Fruit fly (Drosophila melanogaster) whole organism, embryonic: ENCODE data around the gene Sps2.

Source experiments
- Bdp1 ChIP-seq: fragments of 200-800 bp; sonication (Bioruptor generic); optimal IDR thresholded peaks from 3 replicates; lab custom pipeline; 2016; ENCODE audit warnings: missing biosample characterization, missing genetic modification characterization
- Bteb2 ChIP-seq: fragments of 200-800 bp; sonication (Bioruptor generic); optimal IDR thresholded peaks from 2 replicates; lab custom pipeline; 2016; ENCODE audit warnings: missing biosample characterization, missing genetic modification characterization
- CG12155 ChIP-seq: fragments of 200-800 bp; sonication (Bioruptor generic); optimal IDR thresholded peaks from 3 replicates; lab custom pipeline; 2016; ENCODE audit warnings: missing biosample characterization, missing genetic modification characterization
- CG12659 ChIP-seq: fragments of 200-800 bp; sonication (Bioruptor generic); optimal IDR thresholded peaks from 3 replicates; lab custom pipeline; 2017; ENCODE audit warnings: mild to moderate bottlenecking, missing biosample characterization, missing genetic modification reagents, missing genetic modification characterization
- CG14860 ChIP-seq: fragments of 200-800 bp; sonication (Bioruptor generic); IDR thresholded peaks from 3 replicates; pipeline ENCODE4 v1.3.6; 2022; ENCODE audit warnings: missing biosample characterization, missing genetic modification characterization; ENCODE audit not compliant: partially characterized antibody
- CG1602 ChIP-seq: fragments of 200-800 bp; sonication (Bioruptor generic); optimal IDR thresholded peaks from 3 replicates; lab custom pipeline; 2016; ENCODE audit warnings: missing biosample characterization, missing genetic modification characterization
- CG1647 ChIP-seq: fragments of 200-800 bp; sonication (Bioruptor generic); optimal IDR thresholded peaks from 3 replicates; lab custom pipeline; 2016; ENCODE audit warnings: missing biosample characterization, missing genetic modification characterization
- CG18011 ChIP-seq: fragments of 200-800 bp; sonication (Bioruptor generic); optimal IDR thresholded peaks from 2 replicates; lab custom pipeline; 2017; ENCODE audit warnings: missing biosample characterization, missing genetic modification characterization, mild to moderate bottlenecking, moderate library complexity, missing genotype
- CG18476 ChIP-seq: fragments of 200-800 bp; sonication (Bioruptor generic); optimal IDR thresholded peaks from 2 replicates; lab custom pipeline; 2016; ENCODE audit warnings: missing biosample characterization, mild to moderate bottlenecking, missing genetic modification characterization
- CG2712 ChIP-seq: fragments of 200-800 bp; optimal IDR thresholded peaks from 3 replicates; lab custom pipeline; 2019; ENCODE audit warnings: missing biosample characterization, mild to moderate bottlenecking, missing genetic modification characterization, moderate library complexity
- CG2875 ChIP-seq: fragments of 200-800 bp; sonication (Bioruptor generic); optimal IDR thresholded peaks from 2 replicates; lab custom pipeline; 2017; ENCODE audit warnings: missing biosample characterization, mild to moderate bottlenecking, missing genetic modification characterization, missing genetic modification reagents
- CG30020 ChIP-seq: fragments of 200-800 bp; optimal IDR thresholded peaks from 2 replicates; lab custom pipeline; 2019; ENCODE audit warnings: missing biosample characterization, mild to moderate bottlenecking, missing genetic modification characterization, moderate library complexity
- CG33213 ChIP-seq: fragments of 200-800 bp; sonication (Bioruptor generic); optimal IDR thresholded peaks from 3 replicates; lab custom pipeline; 2016; ENCODE audit warnings: missing biosample characterization, missing genetic modification characterization
- CG7372 ChIP-seq: fragments of 200-800 bp; sonication (Bioruptor generic); IDR thresholded peaks from 2 replicates; pipeline ENCODE4 v1.3.6; 2022; ENCODE audit warnings: missing biosample characterization, missing genetic modification characterization
- CG8290 ChIP-seq, 3 experiments: fragments of 200-800 bp; sonication (Bioruptor generic); optimal IDR thresholded peaks; 2 replicates each; lab custom pipeline; 2016 to 2019; ENCODE audit warnings: missing biosample characterization in 3 of 3, missing genetic modification characterization in 3 of 3, mild to moderate bottlenecking in 2 of 3, moderate library complexity in 1 of 3
- CG9797 ChIP-seq: fragments of 200-800 bp; sonication (Bioruptor generic); optimal IDR thresholded peaks from 3 replicates; lab custom pipeline; 2018; ENCODE audit warnings: missing biosample characterization, mild to moderate bottlenecking, missing genetic modification characterization
- CTCF ChIP-seq: fragments of 200-800 bp; sonication (Bioruptor generic); optimal IDR thresholded peaks from 2 replicates; lab custom pipeline; 2017; ENCODE audit warnings: missing biosample characterization, mild to moderate bottlenecking, missing genetic modification characterization, moderate library complexity
- CoRest ChIP-seq: fragments of 200-800 bp; sonication (Bioruptor generic); optimal IDR thresholded peaks from 3 replicates; lab custom pipeline; 2018; ENCODE audit warnings: missing biosample characterization, mild to moderate bottlenecking, missing genetic modification characterization, moderate library complexity
- D19B ChIP-seq: fragments of 200-800 bp; sonication (Bioruptor generic); optimal IDR thresholded peaks from 2 replicates; lab custom pipeline; 2017; ENCODE audit warnings: missing biosample characterization, mild to moderate bottlenecking, missing genetic modification characterization
- Dbx ChIP-seq: fragments of 200-800 bp; sonication (Bioruptor generic); IDR thresholded peaks from 3 replicates; pipeline ENCODE4 v1.3.6; 2022; ENCODE audit warnings: missing biosample characterization, missing genetic modification characterization
- Doc2 ChIP-seq: fragments of 200-800 bp; sonication (Bioruptor generic); IDR thresholded peaks from 2 replicates; pipeline ENCODE4 v1.3.6; 2022; ENCODE audit warnings: missing biosample characterization, missing genetic modification characterization
- Dref ChIP-seq: fragments of 200-800 bp; sonication (Bioruptor generic); IDR thresholded peaks from 2 replicates; pipeline ENCODE4 v1.3.6; 2022; ENCODE audit warnings: missing biosample characterization, missing genetic modification characterization
- E2f1 ChIP-seq: fragments of 200-800 bp; sonication (Bioruptor generic); IDR thresholded peaks from 2 replicates; pipeline ENCODE4 v1.3.6; 2022; ENCODE audit warnings: missing biosample characterization, missing genetic modification characterization
- Ets97D ChIP-seq: fragments of 200-800 bp; sonication (Bioruptor generic); optimal IDR thresholded peaks from 3 replicates; lab custom pipeline; 2016; ENCODE audit warnings: missing biosample characterization, missing genetic modification characterization
- H2.0 ChIP-seq: fragments of 200-800 bp; sonication (Bioruptor generic); IDR thresholded peaks from 2 replicates; pipeline ENCODE4 v1.3.6; 2022; ENCODE audit warnings: missing biosample characterization, missing genetic modification characterization
- MBD-R2 ChIP-seq: fragments of 200-800 bp; sonication (Bioruptor generic); IDR thresholded peaks from 2 replicates; pipeline ENCODE4 v1.3.6; 2022; ENCODE audit warnings: missing biosample characterization, missing genetic modification characterization
- Med ChIP-seq: fragments of 200-800 bp; sonication (Bioruptor generic); peaks from one replicate; lab custom pipeline; 2016; ENCODE audit warnings: missing biosample characterization, missing genetic modification characterization, mild to moderate bottlenecking, inconsistent platforms, moderate library complexity
- Mrtf ChIP-seq: fragments of 200-800 bp; sonication (Bioruptor generic); IDR thresholded peaks from 3 replicates; pipeline ENCODE4 v1.3.6; 2022; ENCODE audit warnings: missing biosample characterization, missing genetic modification characterization
- Myb ChIP-seq: fragments of 200-800 bp; sonication (Bioruptor generic); optimal IDR thresholded peaks from 2 replicates; lab custom pipeline; 2016; ENCODE audit warnings: missing biosample characterization, missing genetic modification characterization
- NC2β ChIP-seq: fragments of 200-800 bp; sonication (Bioruptor generic); optimal IDR thresholded peaks from 2 replicates; lab custom pipeline; 2016; ENCODE audit warnings: missing biosample characterization, missing genetic modification characterization
- NFAT ChIP-seq: fragments of 200-800 bp; sonication (Bioruptor generic); IDR thresholded peaks from 2 replicates; pipeline ENCODE4 v1.3.6; 2022; ENCODE audit warnings: missing biosample characterization, missing genetic modification characterization
- Nf-YB ChIP-seq: fragments of 200-800 bp; sonication (Bioruptor generic); optimal IDR thresholded peaks from 3 replicates; lab custom pipeline; 2019; ENCODE audit warnings: missing biosample characterization, mild to moderate bottlenecking, missing genetic modification characterization, moderate library complexity
- Rfx ChIP-seq: fragments of 200-800 bp; sonication (Bioruptor generic); IDR thresholded peaks from 2 replicates; pipeline ENCODE4 v1.3.6; 2022; ENCODE audit warnings: missing biosample characterization, missing genetic modification characterization
- Sry-δ ChIP-seq: fragments of 200-800 bp; sonication (Bioruptor generic); optimal IDR thresholded peaks from 2 replicates; lab custom pipeline; 2016; ENCODE audit warnings: missing biosample characterization, missing genetic modification characterization
- ato ChIP-seq: fragments of 200-800 bp; sonication (Bioruptor generic); IDR thresholded peaks from 2 replicates; pipeline ENCODE4 v1.3.6; 2022; ENCODE audit warnings: missing biosample characterization, missing genetic modification characterization; ENCODE audit not compliant: partially characterized antibody
- crol ChIP-seq: fragments of 200-800 bp; sonication (Bioruptor generic); IDR thresholded peaks from 2 replicates; pipeline ENCODE4 v1.3.6; 2022; ENCODE audit warnings: missing biosample characterization, missing genetic modification characterization
- dmrt99B ChIP-seq: fragments of 200-800 bp; sonication (Bioruptor generic); optimal IDR thresholded peaks from 2 replicates; lab custom pipeline; 2018; ENCODE audit warnings: missing biosample characterization, mild to moderate bottlenecking, missing genetic modification characterization, moderate library complexity
- emc ChIP-seq: fragments of 200-800 bp; sonication (Bioruptor generic); optimal IDR thresholded peaks from 2 replicates; lab custom pipeline; 2016; ENCODE audit warnings: missing biosample characterization, missing genetic modification characterization
- fd3F ChIP-seq: fragments of 200-800 bp; sonication (Bioruptor generic); optimal IDR thresholded peaks from 2 replicates; lab custom pipeline; 2018; ENCODE audit warnings: missing biosample characterization, mild to moderate bottlenecking, missing genetic modification characterization, moderate library complexity
- fru ChIP-seq: fragments of >200 bp; optimal IDR thresholded peaks from 2 replicates; lab custom pipeline; 2017
- lmd ChIP-seq: fragments of 200-800 bp; sonication (Bioruptor generic); IDR thresholded peaks from 2 replicates; pipeline ENCODE4 v1.3.6; 2022; ENCODE audit warnings: missing biosample characterization, missing genetic modification characterization
- mam ChIP-seq: fragments of 200-800 bp; sonication (Bioruptor generic); optimal IDR thresholded peaks from 3 replicates; lab custom pipeline; 2016; ENCODE audit warnings: missing biosample characterization, missing genetic modification characterization
- nerfin-2 ChIP-seq: fragments of 200-800 bp; sonication (Bioruptor generic); IDR thresholded peaks from 2 replicates; pipeline ENCODE4 v1.3.6; 2022; ENCODE audit warnings: missing biosample characterization, missing genetic modification characterization; ENCODE audit not compliant: partially characterized antibody
- nmo ChIP-seq: fragments of 200-800 bp; sonication (Bioruptor generic); optimal IDR thresholded peaks from 2 replicates; lab custom pipeline; 2018; ENCODE audit warnings: missing biosample characterization, mild to moderate bottlenecking, missing genetic modification characterization, moderate library complexity
- peb ChIP-seq: fragments of 200-800 bp; sonication (Bioruptor generic); IDR thresholded peaks from 2 replicates; pipeline ENCODE4 v1.3.6; 2022; ENCODE audit warnings: missing biosample characterization, missing genetic modification characterization
- phol ChIP-seq: fragments of 200-800 bp; sonication (Bioruptor generic); optimal IDR thresholded peaks from 3 replicates; lab custom pipeline; 2018; ENCODE audit warnings: missing biosample characterization, mild to moderate bottlenecking, missing genetic modification characterization, moderate library complexity
- slou ChIP-seq: fragments of 200-800 bp; sonication (Bioruptor generic); optimal IDR thresholded peaks from 3 replicates; lab custom pipeline; 2016; ENCODE audit warnings: missing biosample characterization, missing genetic modification characterization
- sug ChIP-seq: fragments of 200-800 bp; optimal IDR thresholded peaks from 2 replicates; lab custom pipeline; 2019; ENCODE audit warnings: missing biosample characterization, mild to moderate bottlenecking, missing genetic modification characterization, moderate library complexity
- tll ChIP-seq, 2 experiments: fragments of 200-800 bp in 1 of 2; fragments of >200 bp in 1 of 2; sonication (Bioruptor generic) in 1 of 2; optimal IDR thresholded peaks; 2 replicates each; lab custom pipeline; 2017 to 2019; ENCODE audit warnings: missing biosample characterization in 2 of 2, missing genetic modification characterization in 2 of 2, mild to moderate bottlenecking in 1 of 2, moderate library complexity in 1 of 2
- tna ChIP-seq: fragments of 200-800 bp; sonication (Bioruptor generic); IDR thresholded peaks from 2 replicates; pipeline ENCODE4 v1.3.6; 2022; ENCODE audit warnings: missing biosample characterization, missing genetic modification characterization; ENCODE audit not compliant: partially characterized antibody
- trem ChIP-seq: fragments of 200-800 bp; optimal IDR thresholded peaks from 3 replicates; lab custom pipeline; 2019; ENCODE audit warnings: missing biosample characterization, mild to moderate bottlenecking, missing genetic modification characterization, moderate library complexity
- zf30C ChIP-seq: fragments of 200-800 bp; sonication (Bioruptor generic); optimal IDR thresholded peaks from 3 replicates; lab custom pipeline; 2018; ENCODE audit warnings: missing biosample characterization, mild to moderate bottlenecking, missing genetic modification characterization

Sps2 gene

dm6 chr2L:10298306-10298705 is 44.1 kb upstream of the Sps2 start (continued):
- no peak for TF ChIP-seq mam (GFP tag; lab: Kevin White, UChicago)
- no peak for TF ChIP-seq NFAT (GFP tag; lab: Robert Waterston, UW)
- no peak for TF ChIP-seq fru (lab: Kevin White, UChicago)
- peak; percentile 26 for TF ChIP-seq CG2712 (tag; lab: Kevin White, UChicago)
- no peak for TF ChIP-seq emc (GFP tag; lab: Kevin White, UChicago)
- no peak for TF ChIP-seq Rfx
- TF ChIP-seq Dref (GFP tag; lab: Robert Waterston, UW) = peak; percentile 37; the same call in 1 of the 2 replicates
- TF ChIP-seq CG7372 (GFP tag; lab: Robert Waterston, UW) = no peak
- peak; percentile 65; the same call in 1 of the 2 replicates for TF ChIP-seq nerfin-2 (GFP tag; lab: Robert Waterston, UW)
- TF ChIP-seq CG12659 = peak; percentile 74
- TF ChIP-seq Doc2 (GFP tag; lab: Robert Waterston, UW) = no peak
- TF ChIP-seq CG9797 (GFP tag; lab: Kevin White, UChicago) = no peak
- TF ChIP-seq CG30020 = peak; percentile 65
- no peak for TF ChIP-seq CG1602 (GFP tag; lab: Kevin White, UChicago)
- peak; percentile 49 for TF ChIP-seq Ets97D (GFP tag; lab: Kevin White, UChicago)
- TF ChIP-seq Med (GFP tag; lab: Kevin White, UChicago) = peak; percentile 81
- peak; percentile 62 for TF ChIP-seq Myb
- TF ChIP-seq H2.0 = no peak
- TF ChIP-seq lmd (GFP tag; lab: Robert Waterston, UW) = no peak
- no peak for TF ChIP-seq CG1647 (GFP tag; lab: Kevin White, UChicago)
- peak; percentile 98 for TF ChIP-seq CG8290 (GFP tag; optimal IDR thresholded peaks at IDR 0.05; lab: Kevin White, UChicago)
- TF ChIP-seq CG8290 (tag; optimal IDR thresholded peaks at IDR 0.05; lab: Kevin White, UChicago) = peak; percentile 87 to 91
- peak; percentile 23 for TF ChIP-seq NC2β (GFP tag; lab: Kevin White, UChicago)
- TF ChIP-seq MBD-R2 (GFP tag; lab: Robert Waterston, UW) = peak; percentile 85
- no peak for TF ChIP-seq slou (GFP tag; lab: Kevin White, UChicago)
- TF ChIP-seq phol = peak; percentile 9
- peak; percentile 35 for TF ChIP-seq Nf-YB
- TF ChIP-seq D19B (GFP tag; lab: Kevin White, UChicago) = peak; percentile 74
- TF ChIP-seq nmo (GFP tag; lab: Kevin White, UChicago) = peak; percentile 40
- TF ChIP-seq CoRest (tag; lab: Kevin White, UChicago) = peak; percentile 51
- no peak for TF ChIP-seq crol (GFP tag; lab: Robert Waterston, UW)
- TF ChIP-seq peb (GFP tag; lab: Robert Waterston, UW) = no peak
- TF ChIP-seq CG18011 (GFP tag; lab: Kevin White, UChicago) = peak; percentile 97
- no peak for TF ChIP-seq tll (GFP tag; optimal IDR thresholded peaks at IDR 0.05; lab: Kevin White, UChicago)
- peak; percentile 20 for TF ChIP-seq CTCF
- TF ChIP-seq sug (tag; lab: Kevin White, UChicago) = peak; percentile 42
- TF ChIP-seq CG12155 = peak; percentile 91
- TF ChIP-seq E2f1 (GFP tag; lab: Robert Waterston, UW) = no peak
- TF ChIP-seq CG14860 = peak; percentile 84; the same call in 2 of the 3 replicates
- no peak for TF ChIP-seq CG18476 (GFP tag; lab: Kevin White, UChicago)
- no peak for TF ChIP-seq trem (tag; lab: Kevin White, UChicago)
- TF ChIP-seq zf30C (GFP tag; lab: Kevin White, UChicago) = no peak
- TF ChIP-seq Mrtf = no peak
- TF ChIP-seq CG33213 (GFP tag; lab: Kevin White, UChicago) = peak; percentile 5
- no peak for TF ChIP-seq Bteb2 (GFP tag; lab: Kevin White, UChicago)
- peak; percentile 71 for TF ChIP-seq ato (GFP tag; lab: Robert Waterston, UW)
- TF ChIP-seq tna (GFP tag; lab: Robert Waterston, UW) = peak; percentile 60
- TF ChIP-seq Dbx (GFP tag; lab: Robert Waterston, UW) = 0 out of 3 replicates have a peak, but pooled peaks have one; percentile 30
- no peak for TF ChIP-seq dmrt99B (tag; lab: Kevin White, UChicago)
- TF ChIP-seq Sry-δ (GFP tag; lab: Kevin White, UChicago) = peak; percentile 24
- no peak for TF ChIP-seq fd3F (GFP tag; lab: Kevin White, UChicago)
- no peak for TF ChIP-seq Bdp1
- TF ChIP-seq CG2875 (GFP tag; lab: Kevin White, UChicago) = no peak
